Fruit fly (Drosophila melanogaster) whole organism, pupa: ENCODE results near the gene CG31104.
A peak's percentile ranks its signal among the peaks of the same experiment; 100 is the strongest.

Source experiments
- CG10348 ChIP-seq: fragments of 200-800 bp; sonication (Bioruptor generic); IDR thresholded peaks from 2 replicates; pipeline ENCODE4 v1.3.6; 2022; ENCODE audit warnings: missing biosample characterization, missing genetic modification characterization
- CG12605 ChIP-seq: fragments of 200-800 bp; sonication (Bioruptor generic); IDR thresholded peaks from 2 replicates; pipeline ENCODE4 v1.3.6; 2022; ENCODE audit warnings: missing biosample characterization, missing genetic modification characterization
- CG13204 ChIP-seq: fragments of 200-800 bp; sonication (Bioruptor generic); optimal IDR thresholded peaks from 2 replicates; lab custom pipeline; 2018; ENCODE audit warnings: missing biosample characterization, mild to moderate bottlenecking, missing genetic modification characterization, moderate library complexity
- CG14655 ChIP-seq: fragments of 200-800 bp; sonication (Bioruptor generic); optimal IDR thresholded peaks from 3 replicates; lab custom pipeline; 2017; ENCODE audit warnings: mild to moderate bottlenecking, missing biosample characterization, missing genetic modification reagents, missing genetic modification characterization
- CG15710 ChIP-seq: fragments of 200-800 bp; sonication (Bioruptor generic); optimal IDR thresholded peaks from 2 replicates; lab custom pipeline; 2018; ENCODE audit warnings: missing biosample characterization, mild to moderate bottlenecking, missing genetic modification characterization, moderate library complexity
- CG17806 ChIP-seq: fragments of 200-800 bp; sonication (Bioruptor generic); optimal IDR thresholded peaks from 2 replicates; lab custom pipeline; 2018; ENCODE audit warnings: missing biosample characterization, mild to moderate bottlenecking, missing genetic modification characterization, moderate library complexity
- CG32121 ChIP-seq: fragments of 200-800 bp; sonication (Bioruptor generic); IDR thresholded peaks from 2 replicates; pipeline ENCODE4 v1.3.6; 2022; ENCODE audit warnings: missing biosample characterization, missing genetic modification characterization
- CG34367 ChIP-seq: fragments of 200-800 bp; sonication (Bioruptor generic); optimal IDR thresholded peaks from 2 replicates; lab custom pipeline; 2018; ENCODE audit warnings: missing biosample characterization, mild to moderate bottlenecking, missing genetic modification characterization
- CG4496 ChIP-seq: fragments of 200-800 bp; sonication (Bioruptor generic); IDR thresholded peaks from 3 replicates; pipeline ENCODE4 v1.3.6; 2022; ENCODE audit warnings: missing biosample characterization, missing genetic modification characterization
- CG8301 ChIP-seq: fragments of 200-800 bp; sonication (Bioruptor generic); optimal IDR thresholded peaks from 2 replicates; lab custom pipeline; 2018; ENCODE audit warnings: missing biosample characterization, mild to moderate bottlenecking, missing genetic modification characterization
- CG9948 ChIP-seq: fragments of 200-800 bp; sonication (Bioruptor generic); optimal IDR thresholded peaks from 2 replicates; lab custom pipeline; 2018; ENCODE audit warnings: missing biosample characterization, mild to moderate bottlenecking, missing genetic modification characterization, moderate library complexity
- D1 ChIP-seq: fragments of 200-800 bp; sonication (Bioruptor generic); optimal IDR thresholded peaks from 2 replicates; lab custom pipeline; 2018; ENCODE audit warnings: missing biosample characterization, mild to moderate bottlenecking, missing genetic modification characterization, moderate library complexity
- EcR ChIP-seq: fragments of 200-800 bp; sonication (Bioruptor generic); optimal IDR thresholded peaks from 3 replicates; lab custom pipeline; 2019; ENCODE audit warnings: missing biosample characterization, missing genetic modification characterization, mild to moderate bottlenecking, moderate library complexity, missing genetic modification reagents
- Ets98B ChIP-seq: fragments of 200-800 bp; sonication (Bioruptor generic); IDR thresholded peaks from 2 replicates; pipeline ENCODE4 v1.3.6; 2022; ENCODE audit warnings: missing biosample characterization, missing genetic modification characterization
- Pif1A ChIP-seq: fragments of 200-800 bp; sonication (Bioruptor generic); optimal IDR thresholded peaks from 3 replicates; lab custom pipeline; 2016; ENCODE audit warnings: missing biosample characterization, missing genetic modification characterization
- Pif1B ChIP-seq: fragments of 200-800 bp; sonication (Bioruptor generic); optimal IDR thresholded peaks from 3 replicates; lab custom pipeline; 2016; ENCODE audit warnings: missing biosample characterization, missing genetic modification characterization
- Snoo ChIP-seq: fragments of 200-800 bp; sonication (Bioruptor generic); optimal IDR thresholded peaks from 3 replicates; lab custom pipeline; 2017; ENCODE audit warnings: missing biosample characterization, mild to moderate bottlenecking, missing genetic modification characterization, inconsistent platforms
- fd96Ca ChIP-seq: fragments of 200-800 bp; sonication (Bioruptor generic); IDR thresholded peaks from 3 replicates; pipeline ENCODE4 v1.3.6; 2022; ENCODE audit warnings: missing biosample characterization, missing genetic modification characterization
- gl ChIP-seq: fragments of 200-800 bp; sonication (Bioruptor generic); optimal IDR thresholded peaks from 2 replicates; lab custom pipeline; 2018; ENCODE audit warnings: missing biosample characterization, mild to moderate bottlenecking, missing genetic modification characterization
- rn ChIP-seq: fragments of 200-800 bp; sonication (Bioruptor generic); IDR thresholded peaks from 2 replicates; pipeline ENCODE4 v1.3.6; 2022; ENCODE audit warnings: missing biosample characterization, missing genetic modification characterization

Gene CG31104

DNA sequence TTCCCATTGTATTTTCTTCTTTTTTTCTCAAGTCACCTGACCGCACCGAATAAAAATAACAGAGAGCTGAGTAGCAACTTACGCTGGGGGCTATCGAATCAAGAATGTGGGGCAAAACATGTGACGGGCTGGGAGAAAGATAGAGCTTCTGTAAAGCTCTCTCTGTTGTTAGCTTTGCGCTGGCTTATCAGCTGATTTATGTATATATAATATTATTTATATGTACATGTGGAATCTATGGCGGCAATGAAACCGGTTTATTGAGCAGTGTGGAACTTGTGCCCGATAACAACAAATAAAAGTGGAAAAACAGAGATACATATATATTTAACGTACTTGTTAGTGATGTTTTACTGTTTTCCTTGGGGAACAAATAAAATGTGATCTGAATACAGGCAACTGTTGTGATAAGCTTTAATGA is 7.6 kb downstream of the CG31104 start, which contains the start of gene CG31098:
TSS of gene CG31098 (minus strand) at position 114 of the 421 bp plus-strand sequence.
- peak; percentile 10 for TF ChIP-seq Pif1A
- no peak for TF ChIP-seq D1 (tag; lab: Kevin White, UChicago)
- peak; percentile 37 for TF ChIP-seq Pif1B (GFP tag; lab: Kevin White, UChicago)

DNA sequence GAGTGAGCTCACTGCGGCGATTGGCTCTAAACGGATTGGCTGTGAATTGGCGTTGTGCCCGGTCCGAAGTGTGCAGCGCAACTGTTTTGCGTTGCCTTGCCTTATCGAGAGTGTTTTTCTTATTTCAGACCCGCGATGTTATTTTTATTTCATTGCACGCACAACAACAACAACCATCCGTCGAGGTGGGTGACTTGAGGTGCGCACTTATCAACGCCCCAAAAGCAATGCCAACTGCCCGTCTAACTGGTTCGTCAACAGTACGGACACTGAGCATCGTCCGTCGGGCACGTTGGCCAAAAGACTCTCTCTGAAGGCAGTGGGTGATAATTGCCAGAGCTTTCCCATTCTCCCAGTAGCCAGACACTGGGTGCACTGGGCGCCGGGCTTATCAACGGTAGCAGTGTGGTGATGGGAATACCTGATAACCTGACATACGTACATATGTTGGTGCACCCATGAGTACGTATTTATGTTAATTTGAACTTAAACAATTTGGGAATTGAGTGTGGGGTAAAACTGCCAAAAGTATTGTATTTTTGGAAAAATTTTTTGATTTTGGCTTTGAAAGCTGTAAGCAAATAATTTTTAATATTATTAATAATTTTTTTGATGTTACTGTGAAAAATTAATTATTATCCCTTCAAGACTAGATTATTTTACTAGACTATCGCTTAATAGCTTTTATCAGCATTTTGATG is 10.2 kb downstream of the CG31104 start, which contains the start of gene CG31102:
TSS of gene CG31102 (minus strand) at position 275 of the 701 bp plus-strand sequence.
- peak; percentile 63 for TF ChIP-seq EcR (GFP tag; lab: Kevin White, UChicago)
- no peak for TF ChIP-seq Snoo (tag; lab: Kevin White, UChicago)
- peak; percentile 43; the same call in 1 of the 2 replicates for TF ChIP-seq CG32121 (GFP tag; lab: Robert Waterston, UW)
- no peak for TF ChIP-seq CG9948 (tag; lab: Kevin White, UChicago)
- TF ChIP-seq CG34367, result no peak
- no peak for TF ChIP-seq CG12605
- no peak for TF ChIP-seq Pif1A
- no peak for TF ChIP-seq CG15710

DNA sequence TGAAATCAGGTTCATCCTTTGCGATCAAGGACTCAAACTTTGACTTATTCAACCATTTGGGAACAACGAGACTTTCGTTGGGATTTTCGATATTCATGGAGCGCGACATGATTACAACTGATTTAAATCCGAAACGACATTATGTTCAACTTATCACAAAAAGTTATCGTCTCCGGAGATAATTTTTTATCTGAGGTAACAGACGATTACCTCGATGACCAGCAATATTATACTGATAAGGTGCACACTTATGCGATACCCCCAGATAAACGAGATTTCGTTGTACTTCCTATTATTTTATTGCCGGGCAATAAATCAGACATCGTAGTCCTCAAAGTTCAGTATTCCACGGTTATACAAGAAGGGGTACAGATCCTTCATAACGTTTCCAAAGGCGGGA is 12.4 kb downstream of the CG31104 start, which contains the start of gene CG31097:
TSS of gene CG31097 (minus strand) at position 101 of the 400 bp plus-strand sequence.
- TF ChIP-seq D1 (tag; lab: Kevin White, UChicago), result no peak
- TF ChIP-seq CG34367, result no peak
- no peak for TF ChIP-seq CG14655 (GFP tag; lab: Kevin White, UChicago)
- TF ChIP-seq CG13204 (GFP tag; lab: Kevin White, UChicago), result no peak
- no peak for TF ChIP-seq CG4496 (GFP tag; lab: Robert Waterston, UW)

DNA sequence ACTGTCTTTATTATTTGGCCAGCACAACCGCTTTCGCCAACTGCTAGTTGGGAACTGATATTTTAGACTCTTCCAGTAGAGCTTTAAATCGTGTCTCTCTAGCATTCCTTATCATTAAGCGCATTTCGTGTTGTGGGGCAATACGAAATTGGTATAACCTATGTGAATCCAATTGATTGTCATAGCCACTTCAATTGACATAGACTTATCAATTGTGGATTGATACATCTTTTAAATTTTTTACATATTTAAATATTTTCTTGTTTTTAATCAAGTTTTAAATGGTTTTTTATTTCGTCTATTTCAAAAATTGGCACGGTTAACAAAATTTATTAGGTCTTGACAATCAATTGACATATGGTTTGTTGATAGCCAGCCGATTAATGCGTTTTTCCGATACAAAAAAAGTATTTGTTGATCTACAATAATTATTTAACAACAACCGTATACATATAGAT is 14.3 kb downstream of the CG31104 start, which contains the start of gene CG31288:
TSS of gene CG31288 (minus strand) at position 51 of the 458 bp plus-strand sequence.
- no peak for TF ChIP-seq CG13204 (GFP tag; lab: Kevin White, UChicago)
- TF ChIP-seq CG34367, result no peak
- TF ChIP-seq Snoo (tag; lab: Kevin White, UChicago), result no peak
- TF ChIP-seq CG8301 (tag; lab: Kevin White, UChicago), result no peak
- TF ChIP-seq Pif1A, result no peak
- no peak for TF ChIP-seq fd96Ca (GFP tag; lab: Robert Waterston, UW)
- no peak for TF ChIP-seq Pif1B (GFP tag; lab: Kevin White, UChicago)
- no peak for TF ChIP-seq rn

DNA sequence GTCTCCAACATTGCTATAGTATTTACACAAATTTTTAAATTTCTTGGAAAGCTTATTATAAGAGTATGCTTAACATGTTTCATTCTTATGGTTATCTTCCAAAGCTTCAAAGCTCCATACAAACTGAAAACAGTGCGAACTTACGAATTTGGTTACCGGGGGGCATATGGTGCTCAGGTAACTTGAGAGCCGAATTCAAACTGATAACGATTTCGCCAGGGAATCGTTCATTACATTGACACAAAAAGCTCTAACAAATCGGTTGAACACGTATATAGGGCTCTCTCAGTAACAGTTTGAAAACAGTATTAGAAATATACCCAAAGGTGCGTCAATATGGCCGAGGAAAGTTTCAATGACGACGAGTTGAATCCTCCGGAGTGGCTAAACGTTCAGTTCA is 15.3 kb downstream of the CG31104 start, which contains the start of gene CG13659:
TSS of gene CG13659 (plus strand) at position 317 of the 400 bp plus-strand sequence.
- TF ChIP-seq D1 (tag; lab: Kevin White, UChicago), result no peak
- TF ChIP-seq CG13204 (GFP tag; lab: Kevin White, UChicago), result no peak
- no peak for TF ChIP-seq CG15710
- TF ChIP-seq Ets98B (GFP tag; lab: Robert Waterston, UW), result no peak
- TF ChIP-seq EcR (GFP tag; lab: Kevin White, UChicago), result no peak
- TF ChIP-seq gl, result no peak
- TF ChIP-seq CG10348 (GFP tag; lab: Robert Waterston, UW), result no peak
- TF ChIP-seq Pif1B (GFP tag; lab: Kevin White, UChicago), result no peak
- TF ChIP-seq CG9948 (tag; lab: Kevin White, UChicago), result no peak
- TF ChIP-seq CG17806 (tag; lab: Kevin White, UChicago), result no peak
- TF ChIP-seq Pif1A, result no peak
- TF ChIP-seq CG8301 (tag; lab: Kevin White, UChicago), result no peak
- no peak for TF ChIP-seq CG14655 (GFP tag; lab: Kevin White, UChicago)
- no peak for TF ChIP-seq rn

DNA sequence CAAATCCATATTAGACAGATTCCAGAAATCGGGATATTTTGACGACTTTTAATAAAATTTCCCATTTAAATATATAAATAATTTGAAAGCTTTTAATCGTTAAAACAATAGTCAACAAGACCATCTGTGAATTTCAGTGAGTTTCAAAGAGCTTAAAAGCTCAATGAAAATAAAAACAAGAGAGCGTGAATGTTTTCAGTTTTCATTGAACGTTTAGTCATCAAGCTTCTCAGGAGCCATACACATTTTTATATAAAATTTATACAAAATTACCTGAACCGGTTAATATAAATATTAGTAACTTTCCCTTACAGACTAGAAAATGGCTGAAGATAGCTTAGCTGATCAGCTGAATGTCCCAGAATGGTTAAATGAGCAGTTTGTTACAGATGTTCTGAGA is 17.0 kb downstream of the CG31104 start, which contains the start of gene CG31370:
TSS of gene CG31370 (plus strand) at position 226 of the 400 bp plus-strand sequence.
- TF ChIP-seq Pif1B (GFP tag; lab: Kevin White, UChicago) (no peak), gl (no peak), Pif1A (no peak), D1 (tag; lab: Kevin White, UChicago) (no peak), rn (no peak), CG4496 (GFP tag; lab: Robert Waterston, UW) (no peak), CG32121 (GFP tag; lab: Robert Waterston, UW) (no peak), fd96Ca (GFP tag; lab: Robert Waterston, UW) (no peak), CG34367 (no peak), CG10348 (GFP tag; lab: Robert Waterston, UW) (no peak), CG13204 (GFP tag; lab: Kevin White, UChicago) (no peak)

DNA sequence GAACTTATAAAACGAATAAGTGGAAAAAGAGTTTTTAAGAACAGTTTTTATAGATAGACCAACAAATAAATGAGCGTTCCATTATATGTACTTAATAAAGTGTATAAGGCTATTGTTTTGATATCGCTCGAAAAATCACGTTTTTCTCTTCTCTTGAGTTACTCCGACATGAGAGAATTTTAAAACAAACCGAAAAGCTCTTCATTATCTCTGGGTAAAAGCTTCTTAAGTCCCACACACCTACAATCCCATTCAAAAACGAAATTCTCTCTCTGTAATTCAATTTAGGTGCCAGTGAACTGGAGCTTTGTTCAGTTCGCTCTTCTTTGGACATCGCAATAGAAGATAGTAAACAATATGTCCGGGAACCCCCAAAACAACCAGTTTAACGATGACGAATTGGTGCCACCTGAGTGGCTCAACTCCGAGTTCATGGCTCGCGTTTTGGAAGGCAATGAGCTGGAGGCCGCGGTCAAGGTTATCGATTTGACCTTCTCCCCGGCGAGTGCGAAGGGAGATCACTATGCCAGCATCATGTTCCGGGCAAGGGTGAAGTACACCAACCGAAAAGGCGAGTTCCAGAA is 18.7 kb downstream of the CG31104 start, which contains the start of gene CG31436:
TSS of gene CG31436 (plus strand) at position 281 of the 584 bp plus-strand sequence.
- TF ChIP-seq EcR (GFP tag; lab: Kevin White, UChicago) (peak; percentile 74), Pif1A (no peak)
- TF ChIP-seq, all 21 proteins: peak for 1
